Worm (Caenorhabditis elegans) whole organism, mixed stage, embryonic: Measurements from ENCODE around the gene ZC239.15.
"Not testable (repeated sequence)": the region's sequence is repeated elsewhere in the genome, so short reads cannot be mapped to it uniquely, and the experiment has no call there.

Experiments used
- M03D4.4 ChIP-seq: sonication (generic microtip); optimal IDR thresholded peaks from 2 replicates; lab custom pipeline; 2017; ENCODE audit warnings: mild to moderate bottlenecking, missing genetic modification characterization, missing compliant biosample characterization
- bed-3 ChIP-seq: fragments of 200-800 bp; sonication (Bioruptor generic); optimal IDR thresholded peaks from 3 replicates; lab custom pipeline; 2018; ENCODE audit warnings: mild to moderate bottlenecking, missing genetic modification characterization, moderate library complexity, missing compliant biosample characterization
- blmp-1 ChIP-seq: fragments of 150-350 bp; optimal IDR thresholded peaks from 2 replicates; lab custom pipeline; 2014; ENCODE audit warnings: missing biosample characterization, missing genetic modification characterization
- ceh-39 ChIP-seq: fragments of 150-350 bp; optimal IDR thresholded peaks from 2 replicates; lab custom pipeline; 2014; ENCODE audit warnings: missing biosample characterization, missing genetic modification characterization
- ceh-43 ChIP-seq: fragments of 200-800 bp; sonication (Bioruptor generic); optimal IDR thresholded peaks from 2 replicates; lab custom pipeline; 2018; ENCODE audit warnings: mild to moderate bottlenecking, missing genetic modification characterization, moderate library complexity, missing compliant biosample characterization
- ceh-83 ChIP-seq: fragments of 200-800 bp; sonication (Bioruptor generic); optimal IDR thresholded peaks from 2 replicates; lab custom pipeline; 2018; ENCODE audit warnings: mild to moderate bottlenecking, missing genetic modification characterization, missing compliant biosample characterization
- ces-1 ChIP-seq: fragments of 150-350 bp; optimal IDR thresholded peaks from 2 replicates; lab custom pipeline; 2014; ENCODE audit warnings: missing biosample characterization, missing genetic modification reagents, missing genetic modification characterization
- cnd-1 ChIP-seq: fragments of 200-800 bp; sonication (Bioruptor generic); optimal IDR thresholded peaks from 2 replicates; lab custom pipeline; 2018; ENCODE audit warnings: mild to moderate bottlenecking, missing genetic modification characterization, missing compliant biosample characterization
- drap-1 ChIP-seq: fragments of 200-800 bp; sonication (Bioruptor generic); optimal IDR thresholded peaks from 3 replicates; lab custom pipeline; 2018; ENCODE audit warnings: mild to moderate bottlenecking, missing genetic modification characterization, missing compliant biosample characterization
- elt-1 ChIP-seq: sonication (generic microtip); optimal IDR thresholded peaks from 2 replicates; lab custom pipeline; 2017; ENCODE audit warnings: missing genetic modification characterization, mild to moderate bottlenecking, missing compliant biosample characterization, antibody characterized with exemption, moderate library complexity, borderline replicate concordance; ENCODE audit not compliant: insufficient read depth
- ham-2 ChIP-seq: fragments of 200-800 bp; sonication (Bioruptor generic); optimal IDR thresholded peaks from 2 replicates; lab custom pipeline; 2018; ENCODE audit warnings: mild to moderate bottlenecking, missing genetic modification characterization, missing compliant biosample characterization
- hlh-1 ChIP-seq: fragments of 150-350 bp; optimal IDR thresholded peaks from 2 replicates; lab custom pipeline; 2014; ENCODE audit warnings: missing biosample characterization, missing genetic modification reagents, missing genetic modification characterization
- lin-13 ChIP-seq: fragments of 150-350 bp; optimal IDR thresholded peaks from 2 replicates; lab custom pipeline; 2014; ENCODE audit warnings: missing biosample characterization, missing genetic modification characterization
- lin-32 ChIP-seq: fragments of 200-800 bp; sonication (Bioruptor generic); optimal IDR thresholded peaks from 2 replicates; lab custom pipeline; 2018; ENCODE audit warnings: mild to moderate bottlenecking, missing genetic modification characterization, missing compliant biosample characterization
- lsy-2 ChIP-seq: fragments of 150-350 bp; optimal IDR thresholded peaks from 2 replicates; lab custom pipeline; 2014; ENCODE audit warnings: missing biosample characterization, missing genetic modification characterization
- mab-5 ChIP-seq: fragments of 150-350 bp; optimal IDR thresholded peaks from 2 replicates; lab custom pipeline; 2014; ENCODE audit warnings: missing biosample characterization, missing genetic modification characterization
- mep-1 ChIP-seq: fragments of 150-350 bp; optimal IDR thresholded peaks from 2 replicates; lab custom pipeline; 2017; ENCODE audit warnings: missing biosample characterization, missing genetic modification reagents, missing genetic modification characterization, inconsistent platforms
- mls-2 ChIP-seq: sonication (generic microtip); optimal IDR thresholded peaks from 2 replicates; lab custom pipeline; 2016; ENCODE audit warnings: mild to moderate bottlenecking, missing genetic modification characterization, moderate library complexity, missing compliant biosample characterization
- nhr-12 ChIP-seq: fragments of 150-350 bp; optimal IDR thresholded peaks from 2 replicates; lab custom pipeline; 2014; ENCODE audit warnings: missing biosample characterization, missing genetic modification characterization
- nhr-2 ChIP-seq: fragments of 150-350 bp; optimal IDR thresholded peaks from 2 replicates; lab custom pipeline; 2014; ENCODE audit warnings: missing biosample characterization, missing genetic modification characterization
- nhr-237 ChIP-seq: fragments of 150-350 bp; optimal IDR thresholded peaks from 2 replicates; lab custom pipeline; 2014; ENCODE audit warnings: missing biosample characterization, missing genetic modification characterization
- nhr-28 ChIP-seq: fragments of 150-350 bp; optimal IDR thresholded peaks from 2 replicates; lab custom pipeline; 2014; ENCODE audit warnings: missing biosample characterization, missing genetic modification characterization
- nhr-76 ChIP-seq: sonication (generic microtip); optimal IDR thresholded peaks from 2 replicates; lab custom pipeline; 2017; ENCODE audit warnings: missing biosample characterization, missing genetic modification characterization
- pha-4 ChIP-seq: fragments of 150-350 bp; optimal IDR thresholded peaks from 2 replicates; lab custom pipeline; 2018; ENCODE audit warnings: missing biosample characterization, missing genetic modification reagents, missing genetic modification characterization
- snpc-4 ChIP-seq: fragments of 150-350 bp; optimal IDR thresholded peaks from 2 replicates; lab custom pipeline; 2014; ENCODE audit warnings: missing biosample characterization, missing genetic modification characterization
- sptf-1 ChIP-seq: sonication (generic microtip); optimal IDR thresholded peaks from 2 replicates; lab custom pipeline; 2017; ENCODE audit warnings: mild to moderate bottlenecking, missing genetic modification characterization, moderate library complexity, missing compliant biosample characterization
- unc-39 ChIP-seq: fragments of 150-350 bp; optimal IDR thresholded peaks from 2 replicates; lab custom pipeline; 2014; ENCODE audit warnings: missing biosample characterization, missing genetic modification characterization
- zip-8 ChIP-seq: fragments of 150-350 bp; optimal IDR thresholded peaks from 2 replicates; lab custom pipeline; 2014; ENCODE audit warnings: missing biosample characterization, missing genetic modification characterization
- ztf-11 ChIP-seq: fragments of 150-350 bp; optimal IDR thresholded peaks from 2 replicates; lab custom pipeline; 2014; ENCODE audit warnings: missing biosample characterization, missing genetic modification characterization

The ZC239.15 gene

DNA sequence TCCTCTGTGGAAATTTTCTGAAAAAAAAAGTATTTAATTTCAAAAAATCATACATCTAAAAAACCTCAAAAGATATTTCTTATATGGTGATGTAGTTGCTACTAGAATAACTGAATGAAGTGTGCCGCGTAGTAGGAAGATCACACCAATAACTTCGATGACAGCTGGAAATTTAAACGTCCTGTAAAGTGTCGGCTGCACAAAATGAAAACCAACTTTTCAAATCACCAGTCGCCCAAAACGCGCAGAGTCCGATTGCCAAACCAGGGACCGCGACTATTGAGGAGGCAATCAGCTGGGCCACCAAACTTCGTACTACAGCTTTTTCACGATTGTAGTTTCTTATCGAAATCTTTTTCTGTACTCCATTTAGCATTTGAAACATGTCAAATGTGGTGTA, 23.3 kb downstream of the ZC239.15 start, which contains the start of gene sri-48:
sri-48 (minus strand) TSS at position 101 of the 400 bp plus-strand sequence.
- TF ChIP-seq hlh-1 (tag; lab: Kevin White, UChicago); ceh-83 (GFP tag; lab: Kevin White, UChicago); drap-1 (GFP tag; lab: Kevin White, UChicago): not testable (repeated sequence)

DNA sequence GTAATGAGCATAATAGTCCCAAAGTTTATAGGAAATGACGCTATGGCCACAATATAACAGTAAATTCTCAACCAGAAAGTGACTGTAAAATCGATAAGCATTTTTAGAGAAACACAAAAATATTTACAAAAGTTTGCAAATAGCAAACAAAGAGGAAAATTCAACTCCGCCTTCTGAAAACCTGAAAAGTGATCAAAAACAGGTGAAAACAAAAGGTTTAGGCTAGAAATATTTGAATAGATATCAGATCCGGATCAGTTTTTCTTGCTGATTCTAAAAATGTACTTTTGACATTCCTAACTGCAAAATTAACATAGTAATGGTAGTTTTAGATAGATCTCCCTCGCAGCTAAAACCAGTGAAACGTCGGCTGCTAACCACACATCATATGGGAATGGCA, 25.5 kb downstream of the ZC239.15 start, which contains the start of gene sri-51:
sri-51 (minus strand) TSS at position 101 of the 400 bp plus-strand sequence.
- TF ChIP-seq nhr-76 (tag; lab: Kevin White, UChicago), result no peak
- no peak for TF ChIP-seq nhr-237 (tag; lab: Kevin White, UChicago)
- TF ChIP-seq M03D4.4 (tag; lab: Kevin White, UChicago), result no peak
- TF ChIP-seq cnd-1 (tag; lab: Kevin White, UChicago), result no peak

DNA sequence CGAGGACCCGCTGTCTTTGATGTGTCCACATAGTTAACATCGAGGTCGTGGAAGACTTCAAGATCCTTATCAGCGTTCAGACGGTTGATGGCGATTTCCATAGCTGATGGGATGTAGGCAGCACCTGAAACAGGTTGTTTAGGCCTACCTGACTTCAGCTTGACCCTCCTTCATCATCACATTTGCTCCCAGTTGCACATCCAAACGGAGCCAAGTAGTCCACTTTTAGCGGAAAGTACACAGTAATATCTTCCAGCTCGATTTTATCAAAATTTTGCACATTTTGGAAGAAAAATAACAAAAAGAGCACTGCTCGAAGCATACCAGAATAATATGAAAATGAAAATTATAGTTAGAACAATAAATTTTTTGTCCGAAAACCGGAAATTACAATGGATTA, 27.6 kb downstream of the ZC239.15 start, which contains the start of gene gcy-15:
gcy-15 (minus strand) TSS at position 101 of the 400 bp plus-strand sequence.
- no peak for TF ChIP-seq zip-8 (tag; lab: Kevin White, UChicago)
- TF ChIP-seq drap-1 (GFP tag; lab: Kevin White, UChicago), result no peak
- no peak for TF ChIP-seq bed-3 (GFP tag; lab: Kevin White, UChicago)
- TF ChIP-seq nhr-2 (tag; lab: Kevin White, UChicago), result no peak
- no peak for TF ChIP-seq sptf-1 (tag; lab: Kevin White, UChicago)
- no peak for TF ChIP-seq ztf-11 (tag; lab: Kevin White, UChicago)
- TF ChIP-seq mab-5 (tag; lab: Kevin White, UChicago), result no peak
- TF ChIP-seq nhr-12, result no peak
- TF ChIP-seq ceh-39, result no peak
- TF ChIP-seq lsy-2, result no peak
- TF ChIP-seq mep-1 (tag; lab: Kevin White, UChicago), result no peak
- TF ChIP-seq lin-32 (GFP tag; lab: Kevin White, UChicago), result no peak

DNA sequence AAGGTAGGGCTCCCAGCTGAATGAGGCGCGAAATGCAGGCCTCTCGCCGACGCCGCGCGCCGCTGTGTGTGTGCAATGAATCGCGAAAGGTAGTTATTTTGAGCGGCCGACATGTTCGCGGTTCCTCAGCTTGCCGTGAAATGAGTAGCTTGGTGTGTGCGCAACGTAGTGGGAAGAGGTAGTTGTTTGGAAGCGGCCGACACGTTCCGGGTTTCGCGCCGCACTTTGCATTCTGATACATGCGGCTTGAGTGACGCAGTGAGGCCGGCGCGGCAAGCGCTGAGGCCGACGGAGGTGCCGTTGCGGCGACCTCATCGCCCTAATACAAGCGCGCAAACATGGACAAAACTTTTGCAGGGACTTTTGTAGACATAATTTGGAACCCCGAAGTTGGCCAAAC, 28.8 kb downstream of the ZC239.15 start:
- TF ChIP-seq hlh-1 (tag; lab: Kevin White, UChicago) (no peak), lin-32 (GFP tag; lab: Kevin White, UChicago) (no peak), mab-5 (tag; lab: Kevin White, UChicago) (no peak), nhr-76 (tag; lab: Kevin White, UChicago) (no peak), blmp-1 (tag; lab: Kevin White, UChicago) (no peak), pha-4 (no peak), ceh-39 (no peak), ces-1 (GFP tag; lab: Kevin White, UChicago) (no peak), unc-39 (tag; lab: Kevin White, UChicago) (no peak), lin-13 (tag; lab: Kevin White, UChicago) (no peak), ham-2 (GFP tag; lab: Kevin White, UChicago) (no peak), ceh-43 (GFP tag; lab: Kevin White, UChicago) (no peak), cnd-1 (tag; lab: Kevin White, UChicago) (no peak), ceh-83 (GFP tag; lab: Kevin White, UChicago) (no peak), bed-3 (GFP tag; lab: Kevin White, UChicago) (no peak), nhr-28 (no peak), elt-1 (tag; lab: Kevin White, UChicago) (no peak)

DNA sequence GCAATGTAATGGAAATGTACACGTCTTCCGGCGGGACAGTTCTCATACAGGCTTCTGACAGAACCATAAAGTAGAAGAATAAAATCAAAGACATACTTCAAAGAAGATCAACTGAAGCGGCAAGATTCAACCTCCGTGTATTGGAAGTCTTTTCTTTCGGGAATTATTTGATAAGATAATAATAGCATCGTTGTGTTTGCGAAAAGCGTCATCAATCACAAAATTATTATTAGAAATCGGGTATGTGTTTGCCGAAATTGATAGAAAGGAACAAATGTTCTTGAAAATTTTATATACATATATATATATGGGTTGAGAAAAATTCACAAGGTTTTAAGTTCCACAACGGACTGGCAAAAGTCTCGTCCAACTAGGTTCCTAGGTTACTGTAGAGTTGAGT, 33.0 kb downstream of the ZC239.15 start, which contains the start of gene Y27F2A.9:
Y27F2A.9 (minus strand) TSS at position 101 of the 400 bp plus-strand sequence.
- TF ChIP-seq snpc-4 (tag; lab: Kevin White, UChicago); cnd-1 (tag; lab: Kevin White, UChicago); lsy-2: not testable (repeated sequence)
- TF ChIP-seq, all 35 proteins: peak for 0; not testable (repeated sequence) for 35

DNA sequence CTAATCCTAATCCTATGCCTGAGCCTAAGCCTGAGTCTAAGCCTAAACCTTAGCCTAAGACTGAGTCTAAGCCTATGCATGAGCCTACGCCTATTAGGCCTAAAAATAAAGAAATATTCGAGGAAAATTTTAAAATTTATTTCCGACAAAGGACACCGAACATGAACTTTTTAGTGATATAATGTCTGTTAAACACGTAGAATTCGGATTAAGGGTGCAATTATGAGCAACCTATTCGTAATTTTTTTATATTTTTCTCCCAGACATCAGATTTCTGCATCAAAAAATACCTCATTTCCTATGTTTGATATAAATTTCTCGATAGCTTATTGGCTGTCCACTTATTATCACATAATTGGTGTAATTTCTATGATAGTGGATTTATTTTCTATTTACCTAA, 35.5 kb downstream of the ZC239.15 start, which contains the start of gene Y27F2A.11:
Y27F2A.11 (plus strand) TSS at position 301 of the 400 bp plus-strand sequence.
- not testable (repeated sequence) for TF ChIP-seq mep-1, mls-2, snpc-4 (tag; lab: Kevin White, UChicago)
